Worm (Caenorhabditis elegans): Measurements from ENCODE around the gene ugt-43.

DNA sequence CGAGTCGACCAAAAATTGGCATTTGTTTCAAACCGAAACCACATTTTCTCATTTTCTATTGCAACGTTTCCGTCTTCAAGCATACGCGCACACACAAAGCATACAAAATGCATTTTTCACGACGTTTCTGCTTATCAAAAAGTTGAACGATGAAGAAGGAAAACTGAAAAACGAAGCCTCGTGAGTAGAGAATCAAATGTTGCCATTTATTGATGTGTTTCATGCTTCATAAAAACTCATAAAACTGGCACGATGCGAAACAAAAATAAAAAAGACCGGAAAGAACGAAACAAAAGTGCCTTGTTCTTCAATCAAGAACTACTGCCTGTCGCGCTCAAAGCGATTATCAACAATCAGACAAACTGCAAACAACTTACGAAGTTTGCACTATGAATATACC is 43.9 kb upstream of the ugt-43 start:
- TF ChIP-seq sem-2 (GFP tag; optimal IDR thresholded peaks at IDR 0.05) (no peak), unc-62 (GFP tag; optimal IDR thresholded peaks at IDR 0.05) (no peak), elt-1 (tag; optimal IDR thresholded peaks at IDR 0.05; ENCODE audit: borderline replicate concordance, insufficient read depth) (no peak), blmp-1 (tag; optimal IDR thresholded peaks at IDR 0.05) (no peak)

All from whole organism, mixed stage, embryonic.